Fruit fly (Drosophila melanogaster) whole organism, embryonic: ENCODE measurements around the gene Atpalpha.
A peak's percentile ranks its signal among the peaks of the same experiment; 100 is the strongest.

Experiments
- B-H1 ChIP-seq: fragments of 200-800 bp; sonication (Bioruptor generic); IDR thresholded peaks from 3 replicates; pipeline ENCODE4 v1.3.6; 2022; ENCODE audit warnings: missing biosample characterization, missing genetic modification characterization
- Bdp1 ChIP-seq: fragments of 200-800 bp; sonication (Bioruptor generic); optimal IDR thresholded peaks from 3 replicates; lab custom pipeline; 2016; ENCODE audit warnings: missing biosample characterization, missing genetic modification characterization
- CG10654 ChIP-seq: fragments of 200-800 bp; sonication (Bioruptor generic); optimal IDR thresholded peaks from 2 replicates; lab custom pipeline; 2016; ENCODE audit warnings: missing biosample characterization, missing genetic modification characterization
- CG11456 ChIP-seq: fragments of 200-800 bp; sonication (Bioruptor generic); IDR thresholded peaks from 3 replicates; pipeline ENCODE4 v1.3.6; 2022; ENCODE audit warnings: missing biosample characterization, missing genetic modification characterization
- CG12942 ChIP-seq: fragments of 200-800 bp; sonication (Bioruptor generic); optimal IDR thresholded peaks from 3 replicates; lab custom pipeline; 2016; ENCODE audit warnings: missing biosample characterization, missing genetic modification characterization
- CG1647 ChIP-seq: fragments of 200-800 bp; sonication (Bioruptor generic); optimal IDR thresholded peaks from 3 replicates; lab custom pipeline; 2016; ENCODE audit warnings: missing biosample characterization, missing genetic modification characterization
- CG17568 ChIP-seq: fragments of 200-800 bp; sonication (Bioruptor generic); optimal IDR thresholded peaks from 2 replicates; lab custom pipeline; 2018; ENCODE audit warnings: missing biosample characterization, mild to moderate bottlenecking, missing genetic modification characterization, moderate library complexity
- CG2199 ChIP-seq: fragments of 200-800 bp; sonication (Bioruptor generic); IDR thresholded peaks from 3 replicates; pipeline ENCODE4 v1.3.6; 2022; ENCODE audit warnings: missing biosample characterization, missing genetic modification characterization
- CG32532 ChIP-seq: fragments of 200-800 bp; sonication (Bioruptor generic); IDR thresholded peaks from 2 replicates; pipeline ENCODE4 v1.3.6; 2022; ENCODE audit warnings: missing biosample characterization, missing genetic modification characterization
- CG6175 ChIP-seq: fragments of 200-800 bp; sonication (Bioruptor generic); IDR thresholded peaks from 3 replicates; pipeline ENCODE4 v1.3.6; 2022; ENCODE audit warnings: missing biosample characterization, missing genetic modification characterization
- CG6689 ChIP-seq: fragments of 200-800 bp; sonication (Bioruptor generic); IDR thresholded peaks from 2 replicates; pipeline ENCODE4 v1.3.6; 2022; ENCODE audit warnings: missing biosample characterization, missing genetic modification characterization
- CG6813 ChIP-seq: fragments of 200-800 bp; sonication (Bioruptor generic); optimal IDR thresholded peaks from 2 replicates; lab custom pipeline; 2017; ENCODE audit warnings: missing biosample characterization, missing genetic modification characterization, mild to moderate bottlenecking, moderate library complexity, missing genetic modification reagents
- CG7271 ChIP-seq: fragments of 200-800 bp; sonication (Bioruptor generic); optimal IDR thresholded peaks from 2 replicates; lab custom pipeline; 2018; ENCODE audit warnings: missing biosample characterization, mild to moderate bottlenecking, missing genetic modification characterization, moderate library complexity
- CG8359 ChIP-seq: fragments of 200-800 bp; sonication (Bioruptor generic); optimal IDR thresholded peaks from 2 replicates; lab custom pipeline; 2017; ENCODE audit warnings: missing biosample characterization, mild to moderate bottlenecking, missing genetic modification characterization, borderline replicate concordance
- Deaf1 ChIP-seq: fragments of 200-800 bp; optimal IDR thresholded peaks from 3 replicates; lab custom pipeline; 2019; ENCODE audit warnings: missing biosample characterization, mild to moderate bottlenecking, missing genetic modification characterization, moderate library complexity
- Elba2 ChIP-seq: fragments of 200-800 bp; sonication (Bioruptor generic); optimal IDR thresholded peaks from 3 replicates; lab custom pipeline; 2016; ENCODE audit warnings: missing biosample characterization, missing genetic modification characterization
- Hey ChIP-seq: fragments of 200-800 bp; sonication (Bioruptor generic); optimal IDR thresholded peaks from 3 replicates; lab custom pipeline; 2018; ENCODE audit warnings: missing biosample characterization, mild to moderate bottlenecking, missing genetic modification characterization
- Lpt ChIP-seq: fragments of >200 bp; optimal IDR thresholded peaks from 2 replicates; lab custom pipeline; 2018; ENCODE audit warnings: missing biosample characterization, missing genetic modification characterization
- MESR4 ChIP-seq: fragments of 200-800 bp; sonication (Bioruptor generic); optimal IDR thresholded peaks from 2 replicates; lab custom pipeline; 2018; ENCODE audit warnings: missing biosample characterization, mild to moderate bottlenecking, missing genetic modification characterization, moderate library complexity
- Neu2 ChIP-seq: fragments of 200-800 bp; sonication (Bioruptor generic); optimal IDR thresholded peaks from 3 replicates; lab custom pipeline; 2016; ENCODE audit warnings: missing biosample characterization, missing genetic modification characterization, borderline replicate concordance
- Scr ChIP-seq: fragments of 200-800 bp; sonication (Bioruptor generic); IDR thresholded peaks from 2 replicates; pipeline ENCODE4 v1.3.6; 2022; ENCODE audit warnings: missing biosample characterization, missing genetic modification characterization; ENCODE audit not compliant: partially characterized antibody
- Sin3A ChIP-seq: fragments of >200 bp; optimal IDR thresholded peaks from 2 replicates; lab custom pipeline; 2018
- TFAM ChIP-seq: fragments of 200-800 bp; sonication (Bioruptor generic); optimal IDR thresholded peaks from 2 replicates; lab custom pipeline; 2017; ENCODE audit warnings: missing biosample characterization, missing genetic modification characterization, inconsistent platforms
- ac ChIP-seq: fragments of 200-800 bp; sonication (Bioruptor generic); optimal IDR thresholded peaks from 3 replicates; lab custom pipeline; 2017; ENCODE audit warnings: missing biosample characterization, mild to moderate bottlenecking, missing genetic modification characterization
- chm ChIP-seq: fragments of 200-800 bp; sonication (Bioruptor generic); IDR thresholded peaks from 2 replicates; pipeline ENCODE4 v1.3.6; 2022; ENCODE audit warnings: missing biosample characterization, missing genetic modification characterization
- crc ChIP-seq: fragments of 200-800 bp; sonication (Bioruptor generic); optimal IDR thresholded peaks from 2 replicates; lab custom pipeline; 2016; ENCODE audit warnings: missing biosample characterization, missing genetic modification characterization
- en ChIP-seq: fragments of 200-800 bp; sonication (Bioruptor generic); optimal IDR thresholded peaks from 2 replicates; lab custom pipeline; 2016; ENCODE audit warnings: missing biosample characterization, missing genetic modification characterization
- esg ChIP-seq: fragments of 200-800 bp; sonication (Bioruptor generic); conservative IDR thresholded peaks from 2 replicates; pipeline ENCODE4 v1.3.6; 2022; ENCODE audit warnings: missing biosample characterization, missing genetic modification characterization
- gsb-n ChIP-seq: fragments of 200-800 bp; sonication (Bioruptor generic); optimal IDR thresholded peaks from 3 replicates; lab custom pipeline; 2018; ENCODE audit warnings: missing biosample characterization, mild to moderate bottlenecking, missing genetic modification characterization
- jing ChIP-seq: fragments of 200-800 bp; sonication (Bioruptor generic); optimal IDR thresholded peaks from 2 replicates; lab custom pipeline; 2018; ENCODE audit warnings: missing biosample characterization, mild to moderate bottlenecking, missing genetic modification characterization
- kni ChIP-seq: fragments of 200-800 bp; sonication (Bioruptor generic); optimal IDR thresholded peaks from 3 replicates; lab custom pipeline; 2017; ENCODE audit warnings: mild to moderate bottlenecking, missing biosample characterization, missing genetic modification reagents, missing genetic modification characterization
- mirr ChIP-seq: fragments of 200-800 bp; sonication (Bioruptor generic); optimal IDR thresholded peaks from 3 replicates; lab custom pipeline; 2018; ENCODE audit warnings: missing biosample characterization, mild to moderate bottlenecking, missing genetic modification characterization
- nau ChIP-seq: fragments of 200-800 bp; sonication (Bioruptor generic); optimal IDR thresholded peaks from 3 replicates; lab custom pipeline; 2017; ENCODE audit warnings: missing biosample characterization, mild to moderate bottlenecking, missing genetic modification characterization, missing genetic modification reagents
- nerfin-1 ChIP-seq: fragments of 200-800 bp; sonication (Bioruptor generic); optimal IDR thresholded peaks from 3 replicates; lab custom pipeline; 2019; ENCODE audit warnings: missing biosample characterization, mild to moderate bottlenecking, missing genetic modification characterization, moderate library complexity
- oc ChIP-seq: fragments of 200-800 bp; sonication (Bioruptor generic); optimal IDR thresholded peaks from 2 replicates; lab custom pipeline; 2018; ENCODE audit warnings: missing biosample characterization, mild to moderate bottlenecking, missing genetic modification characterization, moderate library complexity
- onecut ChIP-seq: fragments of 200-800 bp; sonication (Bioruptor generic); IDR thresholded peaks from 2 replicates; pipeline ENCODE4 v1.3.6; 2022; ENCODE audit warnings: missing biosample characterization, missing genetic modification characterization
- otp ChIP-seq: fragments of 200-800 bp; sonication (Bioruptor generic); IDR thresholded peaks from 3 replicates; pipeline ENCODE4, ENCODE4 v1.3.6; 2022; ENCODE audit warnings: missing biosample characterization, missing genetic modification characterization
- pita ChIP-seq: fragments of 200-800 bp; sonication (Bioruptor generic); optimal IDR thresholded peaks from 2 replicates; lab custom pipeline; 2017; ENCODE audit warnings: missing biosample characterization, mild to moderate bottlenecking, missing genetic modification characterization
- pnt ChIP-seq: fragments of 200-800 bp; sonication (Bioruptor generic); optimal IDR thresholded peaks from 3 replicates; lab custom pipeline; 2016; ENCODE audit warnings: missing biosample characterization, missing genetic modification characterization
- psq ChIP-seq: fragments of 200-800 bp; sonication (Bioruptor generic); optimal IDR thresholded peaks from 2 replicates; lab custom pipeline; 2017; ENCODE audit warnings: missing biosample characterization, missing genetic modification characterization
- pum ChIP-seq: fragments of 200-800 bp; sonication (Bioruptor generic); optimal IDR thresholded peaks from 2 replicates; lab custom pipeline; 2016; ENCODE audit warnings: missing biosample characterization, missing genetic modification characterization
- row ChIP-seq: fragments of 200-800 bp; sonication (Bioruptor generic); IDR thresholded peaks from 3 replicates; pipeline ENCODE4 v1.3.6; 2022; ENCODE audit warnings: missing biosample characterization, missing genetic modification characterization
- schlank ChIP-seq: fragments of 200-800 bp; sonication (Bioruptor generic); optimal IDR thresholded peaks from 2 replicates; lab custom pipeline; 2018; ENCODE audit warnings: missing biosample characterization, mild to moderate bottlenecking, missing genetic modification characterization
- slou ChIP-seq: fragments of 200-800 bp; sonication (Bioruptor generic); optimal IDR thresholded peaks from 3 replicates; lab custom pipeline; 2016; ENCODE audit warnings: missing biosample characterization, missing genetic modification characterization
- stwl ChIP-seq: fragments of 200-800 bp; sonication (Bioruptor generic); optimal IDR thresholded peaks from 3 replicates; lab custom pipeline; 2018; ENCODE audit warnings: missing biosample characterization, mild to moderate bottlenecking, missing genetic modification characterization, moderate library complexity
- tio ChIP-seq: fragments of 200-800 bp; sonication (Bioruptor generic); optimal IDR thresholded peaks from 2 replicates; lab custom pipeline; 2017; ENCODE audit warnings: missing biosample characterization, missing genetic modification characterization, inconsistent platforms
- tna ChIP-seq: fragments of 200-800 bp; sonication (Bioruptor generic); IDR thresholded peaks from 2 replicates; pipeline ENCODE4 v1.3.6; 2022; ENCODE audit warnings: missing biosample characterization, missing genetic modification characterization; ENCODE audit not compliant: partially characterized antibody
- unc-4 ChIP-seq: fragments of 200-800 bp; sonication (Bioruptor generic); IDR thresholded peaks from 2 replicates; pipeline ENCODE4 v1.3.6; 2022; ENCODE audit warnings: missing biosample characterization, missing genetic modification characterization; ENCODE audit not compliant: partially characterized antibody
- vfl ChIP-seq: fragments of 200-800 bp; sonication (Bioruptor generic); optimal IDR thresholded peaks from 2 replicates; lab custom pipeline; 2016; ENCODE audit warnings: missing biosample characterization, missing genetic modification characterization
- zf30C ChIP-seq: fragments of 200-800 bp; sonication (Bioruptor generic); optimal IDR thresholded peaks from 3 replicates; lab custom pipeline; 2018; ENCODE audit warnings: missing biosample characterization, mild to moderate bottlenecking, missing genetic modification characterization
- zfh1 ChIP-seq: fragments of 200-800 bp; sonication (Bioruptor generic); IDR thresholded peaks from 3 replicates; pipeline ENCODE4 v1.3.6; 2022; ENCODE audit warnings: missing biosample characterization, missing genetic modification characterization

Gene Atpalpha

dm6 chr3R:21017464-21018080, 69.1 kb downstream of the Atpalpha start, which contains the start of gene Rlip (continued):
- TF ChIP-seq Elba2 (GFP tag; lab: Kevin White, UChicago) (no peak), vfl (GFP tag; lab: Kevin White, UChicago) (no peak), Sin3A (lab: Kevin White, UChicago) (peak; percentile 18), CG8359 (GFP tag; lab: Kevin White, UChicago) (no peak), Hey (no peak), CG11456 (peak; percentile 85), en (GFP tag; lab: Kevin White, UChicago) (no peak), CG6689 (no peak), jing (no peak), slou (peak; percentile 50), psq (no peak), pita (GFP tag; lab: Kevin White, UChicago) (no peak), Lpt (no peak), CG12942 (GFP tag; lab: Kevin White, UChicago) (peak; percentile 23), pum (GFP tag; lab: Kevin White, UChicago) (peak; percentile 46), onecut (peak; percentile 94), crc (GFP tag; lab: Kevin White, UChicago) (no peak), CG6813 (no peak), B-H1 (GFP tag; lab: Robert Waterston, UW) (no peak), row (no peak), oc (tag; lab: Kevin White, UChicago) (no peak), Bdp1 (peak; percentile 7), tio (GFP tag; lab: Kevin White, UChicago) (no peak), pnt (GFP tag; lab: Kevin White, UChicago) (peak; percentile 25), CG10654 (GFP tag; lab: Kevin White, UChicago) (peak; percentile 31), Deaf1 (no peak), tna (peak; percentile 45; the same call in 1 of the 2 replicates), unc-4 (GFP tag; lab: Robert Waterston, UW) (peak; percentile 49), nau (no peak), zfh1 (GFP tag; lab: Robert Waterston, UW) (peak; percentile 75), esg (peak; percentile 41; the same call in 1 of the 2 replicates), otp (GFP tag; lab: Robert Waterston, UW) (0 out of 3 replicates have a peak, but pooled peaks have one; percentile 25), ac (no peak), CG7271 (tag; lab: Kevin White, UChicago) (no peak), CG6175 (GFP tag; lab: Robert Waterston, UW) (0 out of 3 replicates have a peak, but pooled peaks have one; percentile 11), chm (GFP tag; lab: Robert Waterston, UW) (no peak), Scr (GFP tag; lab: Robert Waterston, UW) (peak; percentile 62), mirr (peak; percentile 4), MESR4 (GFP tag; lab: Kevin White, UChicago) (peak; percentile 54), schlank (no peak), CG17568 (no peak), gsb-n (tag; lab: Kevin White, UChicago) (no peak), stwl (tag; lab: Kevin White, UChicago) (peak; percentile 99), CG32532 (GFP tag; lab: Robert Waterston, UW) (peak; percentile 62), Neu2 (no peak), nerfin-1 (no peak), kni (no peak), TFAM (GFP tag; lab: Kevin White, UChicago) (no peak), CG2199 (GFP tag; lab: Robert Waterston, UW) (peak; percentile 86), CG1647 (GFP tag; lab: Kevin White, UChicago) (peak; percentile 53), zf30C (GFP tag; lab: Kevin White, UChicago) (no peak)
